Fruit fly (Drosophila melanogaster) whole organism, embryonic: ENCODE measurements around the gene CG10570.
A peak's percentile ranks its signal among the peaks of the same experiment; 100 is the strongest.

Source experiments
- Adf1 ChIP-seq: fragments of 200-800 bp; sonication (Bioruptor generic); IDR thresholded peaks from 2 replicates; pipeline ENCODE4 v1.3.6; 2022; ENCODE audit warnings: missing biosample characterization, missing genetic modification characterization
- Awh ChIP-seq: fragments of 200-800 bp; sonication (Bioruptor generic); IDR thresholded peaks from 2 replicates; pipeline ENCODE4, ENCODE4 v1.3.6; 2022; ENCODE audit warnings: missing biosample characterization, missing genetic modification characterization
- CG10321 ChIP-seq: fragments of 200-800 bp; sonication (Bioruptor generic); IDR thresholded peaks from 2 replicates; pipeline ENCODE4 v1.3.6; 2022; ENCODE audit warnings: missing biosample characterization, missing genetic modification characterization
- CG11456 ChIP-seq: fragments of 200-800 bp; sonication (Bioruptor generic); IDR thresholded peaks from 3 replicates; pipeline ENCODE4 v1.3.6; 2022; ENCODE audit warnings: missing biosample characterization, missing genetic modification characterization
- CG12391 ChIP-seq: fragments of 200-800 bp; sonication (Bioruptor generic); optimal IDR thresholded peaks from 3 replicates; lab custom pipeline; 2018; ENCODE audit warnings: missing biosample characterization, mild to moderate bottlenecking, missing genetic modification characterization, moderate library complexity
- CG1602 ChIP-seq: fragments of 200-800 bp; sonication (Bioruptor generic); optimal IDR thresholded peaks from 3 replicates; lab custom pipeline; 2016; ENCODE audit warnings: missing biosample characterization, missing genetic modification characterization
- CG1832 ChIP-seq: fragments of 200-800 bp; sonication (Bioruptor generic); optimal IDR thresholded peaks from 2 replicates; lab custom pipeline; 2017; ENCODE audit warnings: missing biosample characterization, mild to moderate bottlenecking, missing genetic modification characterization, inconsistent platforms
- CG31388 ChIP-seq: fragments of 200-800 bp; sonication (Bioruptor generic); optimal IDR thresholded peaks from 2 replicates; lab custom pipeline; 2016; ENCODE audit warnings: missing biosample characterization, missing genetic modification characterization
- CG32532 ChIP-seq: fragments of 200-800 bp; sonication (Bioruptor generic); IDR thresholded peaks from 2 replicates; pipeline ENCODE4 v1.3.6; 2022; ENCODE audit warnings: missing biosample characterization, missing genetic modification characterization
- CG4360 ChIP-seq: fragments of 200-800 bp; sonication (Bioruptor generic); IDR thresholded peaks from 2 replicates; pipeline ENCODE4 v1.3.6; 2022; ENCODE audit warnings: missing biosample characterization, missing genetic modification characterization
- CG4854 ChIP-seq: fragments of 200-800 bp; sonication (Bioruptor generic); optimal IDR thresholded peaks from 2 replicates; lab custom pipeline; 2016; ENCODE audit warnings: missing biosample characterization, missing genetic modification characterization, inconsistent platforms
- CG6175 ChIP-seq: fragments of 200-800 bp; sonication (Bioruptor generic); IDR thresholded peaks from 3 replicates; pipeline ENCODE4 v1.3.6; 2022; ENCODE audit warnings: missing biosample characterization, missing genetic modification characterization
- CG7372 ChIP-seq: fragments of 200-800 bp; sonication (Bioruptor generic); IDR thresholded peaks from 2 replicates; pipeline ENCODE4 v1.3.6; 2022; ENCODE audit warnings: missing biosample characterization, missing genetic modification characterization
- CG8478 ChIP-seq: fragments of >200 bp; optimal IDR thresholded peaks from 2 replicates; lab custom pipeline; 2018
- CG9437 ChIP-seq: fragments of 200-800 bp; sonication (Bioruptor generic); optimal IDR thresholded peaks from 2 replicates; lab custom pipeline; 2018; ENCODE audit warnings: missing biosample characterization, mild to moderate bottlenecking, missing genetic modification characterization
- Doc2 ChIP-seq: fragments of 200-800 bp; sonication (Bioruptor generic); IDR thresholded peaks from 2 replicates; pipeline ENCODE4 v1.3.6; 2022; ENCODE audit warnings: missing biosample characterization, missing genetic modification characterization
- Drgx ChIP-seq: fragments of 200-800 bp; sonication (Bioruptor generic); IDR thresholded peaks from 2 replicates; pipeline ENCODE4 v1.3.6; 2022; ENCODE audit warnings: missing biosample characterization, missing genetic modification characterization
- Gug ChIP-seq: fragments of 200-800 bp; sonication (Bioruptor generic); IDR thresholded peaks from 4 replicates; pipeline ENCODE4 v1.3.6; 2022; ENCODE audit warnings: missing biosample characterization, missing genetic modification characterization
- Hmr ChIP-seq: fragments of 200-800 bp; sonication (Bioruptor generic); optimal IDR thresholded peaks from 3 replicates; lab custom pipeline; 2017; ENCODE audit warnings: mild to moderate bottlenecking, missing biosample characterization, missing genetic modification reagents, missing genetic modification characterization
- Jarid2 ChIP-seq: fragments of 200-800 bp; sonication (Bioruptor generic); optimal IDR thresholded peaks from 3 replicates; lab custom pipeline; 2017; ENCODE audit warnings: mild to moderate bottlenecking, missing biosample characterization, missing genetic modification reagents, missing genetic modification characterization
- Med ChIP-seq: fragments of 200-800 bp; sonication (Bioruptor generic); peaks from one replicate; lab custom pipeline; 2016; ENCODE audit warnings: missing biosample characterization, missing genetic modification characterization, mild to moderate bottlenecking, inconsistent platforms, moderate library complexity
- NK7.1 ChIP-seq: fragments of 200-800 bp; sonication (Bioruptor generic); optimal IDR thresholded peaks from 3 replicates; lab custom pipeline; 2016; ENCODE audit warnings: missing biosample characterization, missing genetic modification characterization
- Nf-YB ChIP-seq: fragments of 200-800 bp; sonication (Bioruptor generic); optimal IDR thresholded peaks from 3 replicates; lab custom pipeline; 2019; ENCODE audit warnings: missing biosample characterization, mild to moderate bottlenecking, missing genetic modification characterization, moderate library complexity
- Pdp1 ChIP-seq, 2 experiments: fragments of 200-800 bp; sonication (Bioruptor generic); optimal IDR thresholded peaks; 3 replicates each; lab custom pipeline; 2016; ENCODE audit warnings: missing biosample characterization in 2 of 2, missing genetic modification characterization in 2 of 2, mild to moderate bottlenecking in 1 of 2, moderate library complexity in 1 of 2
- Ptx1 ChIP-seq: fragments of 200-800 bp; sonication (Bioruptor generic); IDR thresholded peaks from 2 replicates; pipeline ENCODE4 v1.3.6; 2022; ENCODE audit warnings: missing biosample characterization, missing genetic modification characterization
- Trl ChIP-seq, 3 experiments: fragments of >200 bp in 2 of 3; fragments of 200-800 bp in 1 of 3; sonication (Bioruptor generic) in 1 of 3; optimal IDR thresholded peaks; 2 replicates in 1 of 3; 3 replicates in 2 of 3; lab custom pipeline; 2016 to 2017; ENCODE audit warnings: missing biosample characterization in 1 of 3, missing genetic modification characterization in 1 of 3
- YL-1 ChIP-seq: fragments of 200-800 bp; sonication (Bioruptor generic); optimal IDR thresholded peaks from 3 replicates; lab custom pipeline; 2017; ENCODE audit warnings: missing biosample characterization, mild to moderate bottlenecking, missing genetic modification characterization
- btn ChIP-seq: fragments of 200-800 bp; sonication (Bioruptor generic); optimal IDR thresholded peaks from 2 replicates; lab custom pipeline; 2016; ENCODE audit warnings: missing biosample characterization, missing genetic modification characterization
- cg ChIP-seq: fragments of 200-800 bp; sonication (Bioruptor generic); optimal IDR thresholded peaks from 3 replicates; lab custom pipeline; 2019; ENCODE audit warnings: missing biosample characterization, mild to moderate bottlenecking, missing genetic modification characterization, moderate library complexity
- crc ChIP-seq: fragments of 200-800 bp; sonication (Bioruptor generic); optimal IDR thresholded peaks from 2 replicates; lab custom pipeline; 2016; ENCODE audit warnings: missing biosample characterization, missing genetic modification characterization
- croc ChIP-seq: fragments of 200-800 bp; sonication (Bioruptor generic); conservative IDR thresholded peaks from 3 replicates; pipeline ENCODE4 v1.3.6; 2022; ENCODE audit warnings: missing biosample characterization, missing genetic modification characterization
- crol ChIP-seq: fragments of 200-800 bp; sonication (Bioruptor generic); IDR thresholded peaks from 2 replicates; pipeline ENCODE4 v1.3.6; 2022; ENCODE audit warnings: missing biosample characterization, missing genetic modification characterization
- dan ChIP-seq: fragments of 200-800 bp; sonication (Bioruptor generic); IDR thresholded peaks from 2 replicates; pipeline ENCODE4 v1.3.6; 2022; ENCODE audit warnings: missing biosample characterization, missing genetic modification characterization
- dmrt99B ChIP-seq: fragments of 200-800 bp; sonication (Bioruptor generic); optimal IDR thresholded peaks from 2 replicates; lab custom pipeline; 2018; ENCODE audit warnings: missing biosample characterization, mild to moderate bottlenecking, missing genetic modification characterization, moderate library complexity
- ewg ChIP-seq: fragments of 200-800 bp; sonication (Bioruptor generic); optimal IDR thresholded peaks from 3 replicates; lab custom pipeline; 2017; ENCODE audit warnings: mild to moderate bottlenecking, missing biosample characterization, missing genetic modification reagents, missing genetic modification characterization
- fd64A ChIP-seq: fragments of 200-800 bp; sonication (Bioruptor generic); optimal IDR thresholded peaks from 3 replicates; lab custom pipeline; 2018; ENCODE audit warnings: missing biosample characterization, mild to moderate bottlenecking, missing genetic modification characterization
- gce ChIP-seq: fragments of 200-800 bp; sonication (Bioruptor generic); IDR thresholded peaks from 3 replicates; pipeline ENCODE4 v1.3.6; 2022; ENCODE audit warnings: missing biosample characterization, missing genetic modification characterization
- ham ChIP-seq: fragments of 200-800 bp; sonication (Bioruptor generic); IDR thresholded peaks from 2 replicates; pipeline ENCODE4 v1.3.6; 2022; ENCODE audit warnings: missing biosample characterization, missing genetic modification characterization
- hb ChIP-seq: fragments of 200-800 bp; sonication (Bioruptor generic); IDR thresholded peaks from 3 replicates; pipeline ENCODE4 v1.3.6; 2022; ENCODE audit warnings: missing biosample characterization, missing genetic modification characterization; ENCODE audit not compliant: partially characterized antibody
- nerfin-1 ChIP-seq: fragments of 200-800 bp; sonication (Bioruptor generic); optimal IDR thresholded peaks from 3 replicates; lab custom pipeline; 2019; ENCODE audit warnings: missing biosample characterization, mild to moderate bottlenecking, missing genetic modification characterization, moderate library complexity
- pan ChIP-seq, 4 experiments: fragments of >200 bp in 3 of 4; fragments of 200-800 bp in 1 of 4; sonication (Bioruptor generic) in 1 of 4; optimal IDR thresholded peaks in 3 of 4; IDR thresholded peaks in 1 of 4; 2 replicates each; pipeline versions ENCODE4 v1.3.6 to Lab custom; 2017 to 2022; ENCODE audit warnings: missing biosample characterization in 2 of 4, missing genetic modification characterization in 2 of 4, mixed read lengths in 1 of 4
- phol ChIP-seq: fragments of 200-800 bp; sonication (Bioruptor generic); optimal IDR thresholded peaks from 3 replicates; lab custom pipeline; 2018; ENCODE audit warnings: missing biosample characterization, mild to moderate bottlenecking, missing genetic modification characterization, moderate library complexity
- seq ChIP-seq: fragments of 200-800 bp; sonication (Bioruptor generic); IDR thresholded peaks from 2 replicates; pipeline ENCODE4 v1.3.6; 2022; ENCODE audit warnings: missing biosample characterization, missing genetic modification characterization
- sr ChIP-seq: fragments of 200-800 bp; sonication (Bioruptor generic); IDR thresholded peaks from 3 replicates; pipeline ENCODE4 v1.3.6; 2022; ENCODE audit warnings: missing biosample characterization, missing genetic modification characterization
- tna ChIP-seq: fragments of 200-800 bp; sonication (Bioruptor generic); IDR thresholded peaks from 2 replicates; pipeline ENCODE4 v1.3.6; 2022; ENCODE audit warnings: missing biosample characterization, missing genetic modification characterization; ENCODE audit not compliant: partially characterized antibody
- toy ChIP-seq: fragments of 200-800 bp; sonication (Bioruptor generic); IDR thresholded peaks from 2 replicates; pipeline ENCODE4 v1.3.6; 2022; ENCODE audit warnings: missing biosample characterization, missing genetic modification characterization
- tx ChIP-seq: fragments of 200-800 bp; sonication (Bioruptor generic); optimal IDR thresholded peaks from 2 replicates; lab custom pipeline; 2016; ENCODE audit warnings: missing biosample characterization, missing genetic modification characterization
- vvl ChIP-seq: fragments of 200-800 bp; sonication (Bioruptor generic); IDR thresholded peaks from 2 replicates; pipeline ENCODE4 v1.3.6; 2022; ENCODE audit warnings: missing biosample characterization, missing genetic modification characterization
- yki ChIP-seq: fragments of >200 bp; optimal IDR thresholded peaks from 3 replicates; lab custom pipeline; 2018
- zen2 ChIP-seq: fragments of 200-800 bp; sonication (Bioruptor generic); IDR thresholded peaks from 3 replicates; pipeline ENCODE4 v1.3.6; 2022; ENCODE audit warnings: missing biosample characterization, missing genetic modification characterization; ENCODE audit not compliant: partially characterized antibody
- zf30C ChIP-seq: fragments of 200-800 bp; sonication (Bioruptor generic); optimal IDR thresholded peaks from 3 replicates; lab custom pipeline; 2018; ENCODE audit warnings: missing biosample characterization, mild to moderate bottlenecking, missing genetic modification characterization
- zfh2 ChIP-seq: fragments of 200-800 bp; sonication (Bioruptor generic); optimal IDR thresholded peaks from 2 replicates; lab custom pipeline; 2016; ENCODE audit warnings: missing biosample characterization, missing genetic modification characterization

The CG10570 gene

DNA sequence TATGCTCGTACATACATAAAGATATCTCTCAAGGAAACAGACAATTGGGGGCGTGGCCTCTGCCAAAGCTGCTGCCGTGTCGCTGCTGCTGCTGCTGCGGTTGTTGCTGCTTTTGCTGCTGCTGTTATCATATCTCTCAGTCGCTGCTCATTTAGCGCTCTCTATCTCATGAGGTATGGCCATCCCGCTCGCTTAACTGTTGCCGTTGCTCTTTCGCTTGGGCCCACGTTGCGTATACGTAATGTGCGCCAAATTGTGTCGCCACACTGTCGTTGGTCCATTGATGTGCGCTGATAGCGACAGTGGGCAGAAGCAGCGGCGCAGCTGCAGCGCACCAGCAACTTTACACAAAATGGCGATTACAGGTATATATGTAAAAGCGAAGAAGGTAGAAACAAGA lies 14.6 kb downstream of the CG10570 start:
- TF ChIP-seq btn (GFP tag; lab: Kevin White, UChicago) (no peak), Nf-YB (GFP tag; lab: Kevin White, UChicago) (peak; percentile 64), CG31388 (GFP tag; lab: Kevin White, UChicago) (no peak), Gug (GFP tag; lab: Robert Waterston, UW) (no peak), CG12391 (no peak), zfh2 (no peak), CG8478 (lab: Kevin White, UChicago) (peak; percentile 64), Adf1 (GFP tag; lab: Robert Waterston, UW) (peak; percentile 91), CG10321 (peak; percentile 92), tna (GFP tag; lab: Robert Waterston, UW) (no peak), gce (GFP tag; lab: Robert Waterston, UW) (no peak), sr (GFP tag; lab: Robert Waterston, UW) (peak; percentile 30; the same call in 1 of the 3 replicates), CG9437 (peak; percentile 2), CG11456 (GFP tag; lab: Robert Waterston, UW) (no peak), hb (GFP tag; lab: Robert Waterston, UW) (0 out of 3 replicates have a peak, but pooled peaks have one; percentile 19), crc (GFP tag; lab: Kevin White, UChicago) (no peak), CG1832 (GFP tag; lab: Kevin White, UChicago) (peak; percentile 52), toy (no peak), Pdp1 (GFP tag; optimal IDR thresholded peaks at IDR 0.05; lab: Kevin White, UChicago) (peak in 1 of 2 experiments; percentile 73), Hmr (no peak), ham (GFP tag; lab: Robert Waterston, UW) (no peak), CG7372 (GFP tag; lab: Robert Waterston, UW) (peak; percentile 92), Med (GFP tag; lab: Kevin White, UChicago) (peak; percentile 75), tx (GFP tag; lab: Kevin White, UChicago) (no peak), Doc2 (GFP tag; lab: Robert Waterston, UW) (no peak), zf30C (no peak), Awh (GFP tag; lab: Robert Waterston, UW) (no peak), Ptx1 (no peak), Trl (optimal IDR thresholded peaks at IDR 0.05; lab: Kevin White, UChicago) (peak in 1 of 2 experiments; percentile 87), Trl (GFP tag; optimal IDR thresholded peaks at IDR 0.05; lab: Kevin White, UChicago) (no peak), dmrt99B (no peak), CG32532 (GFP tag; lab: Robert Waterston, UW) (no peak), pan (optimal IDR thresholded peaks at IDR 0.05; lab: Kevin White, UChicago) (no peak), pan (GFP tag; optimal IDR thresholded peaks at IDR 0.05 in 1 of 2, IDR thresholded peaks at IDR 0.05 in 1 of 2) (no peak), Jarid2 (GFP tag; lab: Kevin White, UChicago) (peak; percentile 32), phol (tag; lab: Kevin White, UChicago) (no peak), dan (no peak), CG6175 (GFP tag; lab: Robert Waterston, UW) (0 out of 3 replicates have a peak, but pooled peaks have one; percentile 41), CG1602 (no peak), CG4854 (no peak)

DNA sequence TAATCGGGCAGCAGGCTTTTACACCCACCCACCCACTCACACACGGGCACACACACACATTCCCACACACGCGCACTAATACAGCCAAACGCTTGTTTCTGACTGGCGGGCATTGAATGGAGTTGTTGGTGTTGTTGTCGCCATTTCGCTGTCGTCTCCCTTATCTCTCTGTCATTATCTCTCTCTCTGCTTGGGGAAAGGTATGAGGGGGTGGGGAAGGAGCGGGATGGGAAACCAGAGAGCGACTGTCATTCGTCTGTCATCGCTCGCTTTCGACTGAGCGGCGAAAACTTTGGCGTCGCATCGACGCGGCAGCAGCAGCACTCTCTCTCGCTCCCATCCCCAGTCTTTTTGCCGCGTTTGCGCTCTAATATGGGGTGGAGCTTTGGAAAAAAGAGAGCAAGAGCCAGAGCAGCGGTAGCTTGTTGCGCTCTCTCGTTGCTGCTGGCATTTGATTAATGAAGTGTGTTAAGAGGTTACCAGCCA lies 15.1 kb downstream of the CG10570 start:
- no peak for TF ChIP-seq YL-1 (GFP tag; lab: Kevin White, UChicago)
- no peak for TF ChIP-seq Drgx (GFP tag; lab: Robert Waterston, UW)
- TF ChIP-seq fd64A: no peak
- TF ChIP-seq zen2 (GFP tag; lab: Robert Waterston, UW): 0 out of 3 replicates have a peak, but pooled peaks have one; percentile 14
- TF ChIP-seq seq (GFP tag; lab: Robert Waterston, UW): peak; percentile 61; the same call in 1 of the 2 replicates
- peak; percentile 85 for TF ChIP-seq crol
- TF ChIP-seq nerfin-1 (tag; lab: Kevin White, UChicago): peak; percentile 32
- TF ChIP-seq yki (lab: Kevin White, UChicago): peak; percentile 2
- peak; percentile 99 for TF ChIP-seq Nf-YB (GFP tag; lab: Kevin White, UChicago)
- no peak for TF ChIP-seq croc (GFP tag; lab: Robert Waterston, UW)
- peak; percentile 60 for TF ChIP-seq CG4360
- peak; percentile 89 for TF ChIP-seq cg (GFP tag; lab: Kevin White, UChicago)
- TF ChIP-seq Pdp1 (GFP tag; optimal IDR thresholded peaks at IDR 0.05; lab: Kevin White, UChicago): peak in 1 of 2 experiments; percentile 34
- TF ChIP-seq ewg: peak; percentile 79
- TF ChIP-seq vvl (GFP tag; lab: Robert Waterston, UW): 0 out of 2 replicates have a peak, but pooled peaks have one; percentile 24
- TF ChIP-seq NK7.1: no peak
